Fruit fly (Drosophila melanogaster): ENCODE measurements around the gene Grip71.

Grip71 gene

dm6 chr2L:18752038-18752437 is 43.4 kb downstream of the Grip71 start:
- TF ChIP-seq Jra (GFP tag; optimal IDR thresholded peaks at IDR 0.05): no peak
- no peak for TF ChIP-seq Vsx2 (GFP tag; optimal IDR thresholded peaks at IDR 0.05; ENCODE audit: partially characterized antibody)
- TF ChIP-seq CrebA (GFP tag; optimal IDR thresholded peaks at IDR 0.05; ENCODE audit: borderline replicate concordance): no peak
- TF ChIP-seq rgr (GFP tag; optimal IDR thresholded peaks at IDR 0.05): no peak
- TF ChIP-seq HLH106 (tag; optimal IDR thresholded peaks at IDR 0.05): no peak
- no peak for TF ChIP-seq Hr78 (GFP tag; optimal IDR thresholded peaks at IDR 0.05)
- no peak for TF ChIP-seq sage (GFP tag; optimal IDR thresholded peaks at IDR 0.05)
- no peak for TF ChIP-seq Rel (GFP tag; optimal IDR thresholded peaks at IDR 0.05)
- TF ChIP-seq Rel (tag; optimal IDR thresholded peaks at IDR 0.05): no peak
- TF ChIP-seq foxo (GFP tag; optimal IDR thresholded peaks at IDR 0.05): no peak
- TF ChIP-seq Mio (GFP tag; optimal IDR thresholded peaks at IDR 0.05): no peak

DNA sequence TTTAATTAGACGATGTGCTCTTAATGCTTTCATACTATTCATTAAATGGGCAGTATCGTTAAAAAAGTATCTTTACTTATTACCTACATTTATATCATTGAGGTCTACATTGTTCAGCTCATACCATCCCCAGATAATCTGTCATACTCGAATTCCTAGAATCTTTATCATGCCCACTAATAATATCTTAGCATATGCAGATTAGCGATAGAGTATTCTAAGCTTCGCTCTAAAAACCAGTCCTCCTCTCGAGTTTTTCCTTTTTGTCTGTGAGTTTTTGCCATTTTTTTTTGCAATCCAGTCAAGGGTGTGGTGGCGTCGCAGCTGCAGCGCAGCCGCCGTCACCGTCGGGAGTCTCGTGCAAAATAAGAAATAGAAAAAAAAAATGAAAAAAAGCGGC is 44.2 kb downstream of the Grip71 start:
- TF ChIP-seq Hnf4 (GFP tag; optimal IDR thresholded peaks at IDR 0.05) (no peak), jim (GFP tag; optimal IDR thresholded peaks at IDR 0.05) (no peak), dl (GFP tag; optimal IDR thresholded peaks at IDR 0.05; ENCODE audit: insufficient read depth in 1 of 2, partially characterized antibody in 2 of 2) (no peak), Hr83 (GFP tag; optimal IDR thresholded peaks at IDR 0.05; ENCODE audit: poor library complexity, severe bottlenecking) (no peak)

- TF ChIP-seq OdsH (GFP tag; optimal IDR thresholded peaks at IDR 0.05): no peak
- no peak for TF ChIP-seq tai (GFP tag; optimal IDR thresholded peaks at IDR 0.05)
- TF ChIP-seq dl (GFP tag; optimal IDR thresholded peaks at IDR 0.05; ENCODE audit: insufficient read depth in 1 of 2, partially characterized antibody in 2 of 2): no peak
- no peak for TF ChIP-seq CrebA (GFP tag; optimal IDR thresholded peaks at IDR 0.05; ENCODE audit: borderline replicate concordance)
- no peak for TF ChIP-seq dsf (GFP tag; optimal IDR thresholded peaks at IDR 0.05; ENCODE audit: borderline replicate concordance)
- TF ChIP-seq lola (GFP tag; optimal IDR thresholded peaks at IDR 0.05): no peak
- TF ChIP-seq Dif (GFP tag; optimal IDR thresholded peaks at IDR 0.05; ENCODE audit: partially characterized antibody): no peak
- TF ChIP-seq Sp1 (GFP tag; optimal IDR thresholded peaks at IDR 0.05): no peak
- no peak for TF ChIP-seq Jra (GFP tag; optimal IDR thresholded peaks at IDR 0.05)
- TF ChIP-seq rgr (GFP tag; optimal IDR thresholded peaks at IDR 0.05): no peak
- no peak for TF ChIP-seq jim (GFP tag; optimal IDR thresholded peaks at IDR 0.05)
- no peak for TF ChIP-seq Hr78 (GFP tag; optimal IDR thresholded peaks at IDR 0.05)
- TF ChIP-seq sv (GFP tag; optimal IDR thresholded peaks at IDR 0.05): no peak
- TF ChIP-seq Mio (GFP tag; optimal IDR thresholded peaks at IDR 0.05): no peak
- TF ChIP-seq Hnf4 (GFP tag; optimal IDR thresholded peaks at IDR 0.05): no peak
- TF ChIP-seq CG9705 (GFP tag; optimal IDR thresholded peaks at IDR 0.05): no peak
- TF ChIP-seq Rel (GFP tag; optimal IDR thresholded peaks at IDR 0.05): no peak
- TF ChIP-seq Rel (tag; optimal IDR thresholded peaks at IDR 0.05): no peak
- TF ChIP-seq CG32264 (GFP tag; optimal IDR thresholded peaks at IDR 0.05): no peak
Observed at dm6 chr2L:18753242-18753641, 44.6 kb downstream of the Grip71 start.

All from whole organism, wandering third instar larva.